Fruit fly (Drosophila melanogaster) whole organism, embryonic: ENCODE measurements around the gene puf.

Experiments used
- CG10274 ChIP-seq: fragments of 200-800 bp; sonication (Bioruptor generic); optimal IDR thresholded peaks from 3 replicates; lab custom pipeline; 2017; ENCODE audit warnings: missing biosample characterization, mild to moderate bottlenecking, missing genetic modification characterization
- CG12391 ChIP-seq: fragments of 200-800 bp; sonication (Bioruptor generic); optimal IDR thresholded peaks from 3 replicates; lab custom pipeline; 2018; ENCODE audit warnings: missing biosample characterization, mild to moderate bottlenecking, missing genetic modification characterization, moderate library complexity
- CG13424 ChIP-seq: fragments of 200-800 bp; sonication (Bioruptor generic); optimal IDR thresholded peaks from 2 replicates; lab custom pipeline; 2019; ENCODE audit warnings: missing biosample characterization, mild to moderate bottlenecking, missing genetic modification characterization, moderate library complexity
- CG13775 ChIP-seq: fragments of 200-800 bp; sonication (Bioruptor generic); optimal IDR thresholded peaks from 3 replicates; lab custom pipeline; 2017; ENCODE audit warnings: missing biosample characterization, mild to moderate bottlenecking, missing genetic modification characterization
- CG14014 ChIP-seq: fragments of 200-800 bp; sonication (Bioruptor generic); IDR thresholded peaks from 2 replicates; pipeline ENCODE4 v1.3.6; 2022; ENCODE audit warnings: missing biosample characterization, missing genetic modification characterization
- CG16779 ChIP-seq: fragments of 200-800 bp; sonication (Bioruptor generic); IDR thresholded peaks from 2 replicates; pipeline ENCODE4 v1.3.6; 2022; ENCODE audit warnings: missing biosample characterization, missing genetic modification characterization
- CG16815 ChIP-seq: fragments of 200-800 bp; sonication (Bioruptor generic); optimal IDR thresholded peaks from 3 replicates; lab custom pipeline; 2017; ENCODE audit warnings: missing biosample characterization, mild to moderate bottlenecking, missing genetic modification characterization
- CG16863 ChIP-seq: fragments of 200-800 bp; sonication (Bioruptor generic); optimal IDR thresholded peaks from 3 replicates; lab custom pipeline; 2016; ENCODE audit warnings: missing biosample characterization, missing genetic modification characterization
- CG17361 ChIP-seq: fragments of 200-800 bp; sonication (Bioruptor generic); IDR thresholded peaks from 3 replicates; pipeline ENCODE4 v1.3.6; 2022; ENCODE audit warnings: missing biosample characterization, missing genetic modification characterization
- CG17802 ChIP-seq: fragments of 200-800 bp; sonication (Bioruptor generic); optimal IDR thresholded peaks from 2 replicates; lab custom pipeline; 2018; ENCODE audit warnings: missing biosample characterization, mild to moderate bottlenecking, missing genetic modification characterization, moderate library complexity
- CG18262 ChIP-seq: fragments of 200-800 bp; optimal IDR thresholded peaks from 3 replicates; lab custom pipeline; 2019; ENCODE audit warnings: missing biosample characterization, mild to moderate bottlenecking, missing genetic modification characterization, moderate library complexity
- CG30403 ChIP-seq: fragments of 200-800 bp; sonication (Bioruptor generic); optimal IDR thresholded peaks from 3 replicates; lab custom pipeline; 2016; ENCODE audit warnings: missing biosample characterization, missing genetic modification characterization
- CG3995 ChIP-seq: fragments of 200-800 bp; sonication (Bioruptor generic); optimal IDR thresholded peaks from 3 replicates; lab custom pipeline; 2016; ENCODE audit warnings: missing biosample characterization, missing genetic modification characterization
- CG5953 ChIP-seq: fragments of 200-800 bp; sonication (Bioruptor generic); IDR thresholded peaks from 2 replicates; pipeline ENCODE4 v1.3.6; 2022; ENCODE audit warnings: missing biosample characterization, missing genetic modification characterization
- CG6689 ChIP-seq: fragments of 200-800 bp; sonication (Bioruptor generic); IDR thresholded peaks from 2 replicates; pipeline ENCODE4 v1.3.6; 2022; ENCODE audit warnings: missing biosample characterization, missing genetic modification characterization
- CG7357 ChIP-seq: fragments of 200-800 bp; sonication (Bioruptor generic); IDR thresholded peaks from 3 replicates; pipeline ENCODE4 v1.3.6; 2022; ENCODE audit warnings: missing biosample characterization, missing genetic modification characterization
- CG7556 ChIP-seq: fragments of 200-800 bp; sonication (Bioruptor generic); optimal IDR thresholded peaks from 2 replicates; lab custom pipeline; 2017; ENCODE audit warnings: missing biosample characterization, mild to moderate bottlenecking, missing genetic modification characterization
- CG9609 ChIP-seq: fragments of 200-800 bp; sonication (Bioruptor generic); optimal IDR thresholded peaks from 3 replicates; lab custom pipeline; 2016; ENCODE audit warnings: missing biosample characterization, missing genetic modification characterization
- D ChIP-seq, 2 experiments: fragments of 200-800 bp in 1 of 2; fragments of >200 bp in 1 of 2; sonication (Bioruptor generic) in 1 of 2; optimal IDR thresholded peaks; 2 replicates in 1 of 2; 3 replicates in 1 of 2; lab custom pipeline; 2017; ENCODE audit warnings: mild to moderate bottlenecking in 1 of 2, missing biosample characterization in 1 of 2, missing genetic modification characterization in 1 of 2, missing genetic modification reagents in 1 of 2
- Dbx ChIP-seq: fragments of 200-800 bp; sonication (Bioruptor generic); IDR thresholded peaks from 3 replicates; pipeline ENCODE4 v1.3.6; 2022; ENCODE audit warnings: missing biosample characterization, missing genetic modification characterization
- Dfd ChIP-seq, 2 experiments: fragments of >200 bp; optimal IDR thresholded peaks; 2 replicates each; lab custom pipeline; 2017; ENCODE audit warnings: missing biosample characterization in 2 of 2, missing genetic modification characterization in 2 of 2
- Dp ChIP-seq: fragments of 200-800 bp; sonication (Bioruptor generic); optimal IDR thresholded peaks from 2 replicates; lab custom pipeline; 2018; ENCODE audit warnings: missing biosample characterization, mild to moderate bottlenecking, missing genetic modification characterization, moderate library complexity
- HHEX ChIP-seq: fragments of 200-800 bp; sonication (Bioruptor generic); optimal IDR thresholded peaks from 3 replicates; lab custom pipeline; 2017; ENCODE audit warnings: missing biosample characterization, mild to moderate bottlenecking, missing genetic modification characterization, missing genetic modification reagents
- Hmr ChIP-seq: fragments of 200-800 bp; sonication (Bioruptor generic); optimal IDR thresholded peaks from 3 replicates; lab custom pipeline; 2017; ENCODE audit warnings: mild to moderate bottlenecking, missing biosample characterization, missing genetic modification reagents, missing genetic modification characterization
- Hr3 ChIP-seq: fragments of 200-800 bp; sonication (Bioruptor generic); optimal IDR thresholded peaks from 3 replicates; lab custom pipeline; 2016; ENCODE audit warnings: missing biosample characterization, missing genetic modification characterization
- Hsf ChIP-seq: fragments of 200-800 bp; sonication (Bioruptor generic); optimal IDR thresholded peaks from 3 replicates; lab custom pipeline; 2016; ENCODE audit warnings: missing biosample characterization, missing genetic modification characterization
- Lpt ChIP-seq: fragments of >200 bp; optimal IDR thresholded peaks from 2 replicates; lab custom pipeline; 2018; ENCODE audit warnings: missing biosample characterization, missing genetic modification characterization
- NK7.1 ChIP-seq: fragments of 200-800 bp; sonication (Bioruptor generic); optimal IDR thresholded peaks from 3 replicates; lab custom pipeline; 2016; ENCODE audit warnings: missing biosample characterization, missing genetic modification characterization
- Nf-YB ChIP-seq: fragments of 200-800 bp; sonication (Bioruptor generic); optimal IDR thresholded peaks from 3 replicates; lab custom pipeline; 2019; ENCODE audit warnings: missing biosample characterization, mild to moderate bottlenecking, missing genetic modification characterization, moderate library complexity
- Optix ChIP-seq: fragments of 200-800 bp; sonication (Bioruptor generic); IDR thresholded peaks from 3 replicates; pipeline ENCODE4 v1.3.6; 2022; ENCODE audit warnings: missing biosample characterization, missing genetic modification characterization
- Pdp1 ChIP-seq, 2 experiments: fragments of 200-800 bp; sonication (Bioruptor generic); optimal IDR thresholded peaks; 3 replicates each; lab custom pipeline; 2016; ENCODE audit warnings: missing biosample characterization in 2 of 2, missing genetic modification characterization in 2 of 2, mild to moderate bottlenecking in 1 of 2, moderate library complexity in 1 of 2
- Sox100B ChIP-seq: fragments of 200-800 bp; sonication (Bioruptor generic); optimal IDR thresholded peaks from 3 replicates; lab custom pipeline; 2018; ENCODE audit warnings: missing biosample characterization, mild to moderate bottlenecking, missing genetic modification characterization
- Ssrp ChIP-seq: fragments of 200-800 bp; sonication (Bioruptor generic); optimal IDR thresholded peaks from 2 replicates; lab custom pipeline; 2018; ENCODE audit warnings: missing biosample characterization, mild to moderate bottlenecking, missing genetic modification characterization, moderate library complexity
- Xbp1 ChIP-seq: fragments of 200-800 bp; sonication (Bioruptor generic); optimal IDR thresholded peaks from 3 replicates; lab custom pipeline; 2016; ENCODE audit warnings: missing biosample characterization, mild to moderate bottlenecking, missing genetic modification characterization
- dysf ChIP-seq: fragments of 200-800 bp; sonication (Bioruptor generic); IDR thresholded peaks from 3 replicates; pipeline ENCODE4 v1.3.6; 2022; ENCODE audit warnings: missing biosample characterization, missing genetic modification characterization
- fu2 ChIP-seq: fragments of 200-800 bp; sonication (Bioruptor generic); optimal IDR thresholded peaks from 2 replicates; lab custom pipeline; 2016; ENCODE audit warnings: missing biosample characterization, missing genetic modification characterization
- gcm ChIP-seq: fragments of 200-800 bp; sonication (Bioruptor generic); optimal IDR thresholded peaks from 2 replicates; lab custom pipeline; 2019; ENCODE audit warnings: missing biosample characterization, mild to moderate bottlenecking, missing genetic modification characterization, moderate library complexity
- grn ChIP-seq: fragments of 200-800 bp; sonication (Bioruptor generic); optimal IDR thresholded peaks from 3 replicates; lab custom pipeline; 2017; ENCODE audit warnings: missing biosample characterization, missing genetic modification characterization
- kni ChIP-seq: fragments of 200-800 bp; sonication (Bioruptor generic); optimal IDR thresholded peaks from 3 replicates; lab custom pipeline; 2017; ENCODE audit warnings: mild to moderate bottlenecking, missing biosample characterization, missing genetic modification reagents, missing genetic modification characterization
- nerfin-1 ChIP-seq: fragments of 200-800 bp; sonication (Bioruptor generic); optimal IDR thresholded peaks from 3 replicates; lab custom pipeline; 2019; ENCODE audit warnings: missing biosample characterization, mild to moderate bottlenecking, missing genetic modification characterization, moderate library complexity
- oc ChIP-seq: fragments of 200-800 bp; sonication (Bioruptor generic); optimal IDR thresholded peaks from 2 replicates; lab custom pipeline; 2018; ENCODE audit warnings: missing biosample characterization, mild to moderate bottlenecking, missing genetic modification characterization, moderate library complexity
- slp2 ChIP-seq: fragments of 200-800 bp; sonication (Bioruptor generic); optimal IDR thresholded peaks from 2 replicates; lab custom pipeline; 2016; ENCODE audit warnings: missing biosample characterization, missing genetic modification characterization
- tio ChIP-seq: fragments of 200-800 bp; sonication (Bioruptor generic); optimal IDR thresholded peaks from 2 replicates; lab custom pipeline; 2017; ENCODE audit warnings: missing biosample characterization, missing genetic modification characterization, inconsistent platforms
- tna ChIP-seq: fragments of 200-800 bp; sonication (Bioruptor generic); IDR thresholded peaks from 2 replicates; pipeline ENCODE4 v1.3.6; 2022; ENCODE audit warnings: missing biosample characterization, missing genetic modification characterization; ENCODE audit not compliant: partially characterized antibody
- tup ChIP-seq: fragments of 200-800 bp; sonication (Bioruptor generic); optimal IDR thresholded peaks from 2 replicates; lab custom pipeline; 2016; ENCODE audit warnings: missing biosample characterization, mild to moderate bottlenecking, missing genetic modification characterization, moderate library complexity

Gene puf

dm6 chr3R:24603399-24604131 lies 46.3 kb downstream of the puf start (continued):
- TF ChIP-seq gcm (GFP tag; lab: Kevin White, UChicago) (no peak), grn (GFP tag; lab: Kevin White, UChicago) (peak; percentile 47), kni (GFP tag; lab: Kevin White, UChicago) (peak; percentile 1), CG16863 (GFP tag; lab: Kevin White, UChicago) (no peak), CG5953 (GFP tag; lab: Robert Waterston, UW) (no peak), Hmr (GFP tag; lab: Kevin White, UChicago) (no peak), CG17802 (no peak), nerfin-1 (no peak)

dm6 chr3R:24601069-24601468 lies 48.8 kb downstream of the puf start:
- 0 out of 2 replicates have a peak, but pooled peaks have one; percentile 24 for TF ChIP-seq CG14014
- TF ChIP-seq tna (GFP tag; lab: Robert Waterston, UW) = no peak

dm6 chr3R:24598549-24599204 lies 51.2 kb downstream of the puf start:
- TF ChIP-seq Dfd (GFP tag; optimal IDR thresholded peaks at IDR 0.05; lab: Kevin White, UChicago) (no peak), Xbp1 (peak; percentile 33), Hr3 (no peak), CG13775 (GFP tag; lab: Kevin White, UChicago) (peak; percentile 7), CG3995 (GFP tag; lab: Kevin White, UChicago) (no peak), Lpt (GFP tag; lab: Kevin White, UChicago) (no peak), CG17361 (GFP tag; lab: Robert Waterston, UW) (peak; percentile 71), fu2 (no peak), slp2 (GFP tag; lab: Kevin White, UChicago) (peak; percentile 41), tup (no peak), CG12391 (tag; lab: Kevin White, UChicago) (peak; percentile 22), CG18262 (peak; percentile 50), Sox100B (GFP tag; lab: Kevin White, UChicago) (peak; percentile 38), dysf (peak; percentile 44; the same call in 1 of the 3 replicates), CG9609 (GFP tag; lab: Kevin White, UChicago) (peak; percentile 21), CG13424 (tag; lab: Kevin White, UChicago) (peak; percentile 19), Ssrp (tag; lab: Kevin White, UChicago) (peak; percentile 33), oc (tag; lab: Kevin White, UChicago) (peak; percentile 26), CG16815 (GFP tag; lab: Kevin White, UChicago) (no peak), CG7357 (0 out of 3 replicates have a peak, but pooled peaks have one; percentile 35), Hsf (GFP tag; lab: Kevin White, UChicago) (peak; percentile 7), tio (GFP tag; lab: Kevin White, UChicago) (no peak), CG30403 (GFP tag; lab: Kevin White, UChicago) (peak; percentile 37), Dp (no peak), CG7556 (peak; percentile 32), HHEX (GFP tag; lab: Kevin White, UChicago) (peak; percentile 12), CG10274 (GFP tag; lab: Kevin White, UChicago) (peak; percentile 72), CG6689 (GFP tag; lab: Robert Waterston, UW) (0 out of 2 replicates have a peak, but pooled peaks have one; percentile 44), Nf-YB (GFP tag; lab: Kevin White, UChicago) (no peak), D (optimal IDR thresholded peaks at IDR 0.05; lab: Kevin White, UChicago) (no peak), D (GFP tag; optimal IDR thresholded peaks at IDR 0.05; lab: Kevin White, UChicago) (peak; percentile 40), Pdp1 (GFP tag; optimal IDR thresholded peaks at IDR 0.05; lab: Kevin White, UChicago) (peak in 1 of 2 experiments; percentile 5), CG16779 (GFP tag; lab: Robert Waterston, UW) (no peak), Optix (GFP tag; lab: Robert Waterston, UW) (no peak), NK7.1 (GFP tag; lab: Kevin White, UChicago) (no peak), Dbx (GFP tag; lab: Robert Waterston, UW) (no peak)
